Worm (Caenorhabditis elegans) whole organism, early embryonic: ENCODE measurements around the gene F10E9.1.

ENCODE experiments used
- ama-1 ChIP-seq: fragments of 150-350 bp; optimal IDR thresholded peaks from 2 replicates; lab custom pipeline; 2014
- ceh-36 ChIP-seq: sonication (generic microtip); optimal IDR thresholded peaks from 2 replicates; lab custom pipeline; 2016; ENCODE audit warnings: missing genetic modification characterization, inconsistent platforms, missing compliant biosample characterization
- hnd-1 ChIP-seq: sonication (generic microtip); optimal IDR thresholded peaks from 2 replicates; lab custom pipeline; 2016; ENCODE audit warnings: missing genetic modification characterization, missing compliant biosample characterization
- sea-1 ChIP-seq: fragments of 200-800 bp; sonication (Bioruptor generic); conservative IDR thresholded peaks from 2 replicates; pipeline ENCODE4 v1.3.6; 2022; ENCODE audit warnings: missing genetic modification characterization, missing compliant biosample characterization

DNA sequence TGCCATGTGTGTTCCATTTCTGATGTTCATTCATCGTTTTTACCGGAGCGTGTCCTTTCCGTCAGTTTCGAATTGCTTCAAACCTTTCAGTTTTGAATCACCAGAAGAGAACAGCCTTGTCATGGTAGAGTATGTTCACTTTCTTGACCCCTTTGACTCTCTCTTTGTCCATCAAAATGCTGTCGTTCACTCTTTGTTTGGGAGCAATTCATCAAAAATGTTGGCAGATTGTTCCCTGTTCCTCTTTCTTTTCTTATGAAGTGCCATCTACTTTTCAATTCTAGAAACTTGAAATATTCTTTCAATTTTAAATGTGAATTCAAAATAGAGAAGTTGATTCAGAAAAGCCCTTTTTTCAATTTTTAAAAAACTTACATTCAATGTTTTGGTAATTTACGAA lies 41.7 kb upstream of the F10E9.1 start:
- TF ChIP-seq ama-1 (lab: Kevin White, UChicago) (no peak), hnd-1 (no peak), sea-1 (GFP tag; lab: Robert Waterston, UW) (no peak), ceh-36 (tag; lab: Kevin White, UChicago) (no peak)
